Worm (Caenorhabditis elegans): ENCODE measurements around the gene F40E12.1.

Gene F40E12.1

ce11 chrII:3579767-3580166, 37.8 kb upstream of the F40E12.1 start, which contains the start of gene clec-134:
Gene clec-134 (plus strand): TSS chrII:3580067.
- no peak for TF ChIP-seq nhr-43 (tag; optimal IDR thresholded peaks at IDR 0.05; ENCODE audit: poor library complexity, severe bottlenecking)
- TF ChIP-seq fos-1 (tag; optimal IDR thresholded peaks at IDR 0.05), result no peak
- TF ChIP-seq nhr-25 (tag; optimal IDR thresholded peaks at IDR 0.05), result no peak
- no peak for TF ChIP-seq ZK546.5 (tag; optimal IDR thresholded peaks at IDR 0.05)
- TF ChIP-seq nhr-11 (tag; optimal IDR thresholded peaks at IDR 0.05), result no peak
- no peak for TF ChIP-seq nhr-237 (tag; optimal IDR thresholded peaks at IDR 0.05)
- TF ChIP-seq nhr-67 (tag; optimal IDR thresholded peaks at IDR 0.05), result no peak
- no peak for TF ChIP-seq hmg-11 (tag; optimal IDR thresholded peaks at IDR 0.05)
- no peak for TF ChIP-seq pha-4 (tag; optimal IDR thresholded peaks at IDR 0.05)
- no peak for TF ChIP-seq fkh-2 (tag; optimal IDR thresholded peaks at IDR 0.05)
- TF ChIP-seq ceh-28 (tag; optimal IDR thresholded peaks at IDR 0.05), result no peak
- TF ChIP-seq aly-2 (tag; optimal IDR thresholded peaks at IDR 0.05), result no peak
- TF ChIP-seq skn-1 (tag; optimal IDR thresholded peaks at IDR 0.05), result no peak
- no peak for TF ChIP-seq nhr-28 (tag; optimal IDR thresholded peaks at IDR 0.05)
- no peak for TF ChIP-seq unc-62 (GFP tag; optimal IDR thresholded peaks at IDR 0.05)
- TF ChIP-seq ceh-9 (tag; optimal IDR thresholded peaks at IDR 0.05), result no peak
- no peak for TF ChIP-seq mml-1 (tag; optimal IDR thresholded peaks at IDR 0.05)
- no peak for TF ChIP-seq unc-39 (tag; optimal IDR thresholded peaks at IDR 0.05)
- TF ChIP-seq lin-39 (tag; optimal IDR thresholded peaks at IDR 0.05), result no peak
- TF ChIP-seq zag-1 (tag; optimal IDR thresholded peaks at IDR 0.05), result no peak

- TF ChIP-seq nhr-25 (tag; optimal IDR thresholded peaks at IDR 0.05) (no peak), egl-27 (tag; optimal IDR thresholded peaks at IDR 0.05) (no peak), aly-2 (tag; optimal IDR thresholded peaks at IDR 0.05) (no peak), daf-12 (tag; optimal IDR thresholded peaks at IDR 0.05) (no peak), tbx-2 (tag; optimal IDR thresholded peaks at IDR 0.05) (no peak), nhr-43 (tag; optimal IDR thresholded peaks at IDR 0.05; ENCODE audit: poor library complexity, severe bottlenecking) (no peak), nhr-28 (tag; optimal IDR thresholded peaks at IDR 0.05) (no peak), lin-39 (tag; optimal IDR thresholded peaks at IDR 0.05) (no peak), unc-62 (GFP tag; optimal IDR thresholded peaks at IDR 0.05) (no peak), egl-5 (tag; optimal IDR thresholded peaks at IDR 0.05) (no peak), unc-39 (tag; optimal IDR thresholded peaks at IDR 0.05) (no peak), mml-1 (tag; optimal IDR thresholded peaks at IDR 0.05) (no peak)
These were observed 35.9 kb upstream of the F40E12.1 start, which contains the start of gene srh-59 for ce11 chrII:3581752-3582151. Gene srh-59 (plus strand): TSS chrII:3582052.

ce11 chrII:3583402-3583801, 34.2 kb upstream of the F40E12.1 start, which contains the start of gene srh-60:
Gene srh-60 (plus strand): TSS chrII:3583702.
- no peak for TF ChIP-seq ZK546.5 (tag; optimal IDR thresholded peaks at IDR 0.05)
- no peak for TF ChIP-seq nhr-23 (tag; optimal IDR thresholded peaks at IDR 0.05)
- no peak for TF ChIP-seq zag-1 (tag; optimal IDR thresholded peaks at IDR 0.05)

- TF ChIP-seq elt-3 (tag; optimal IDR thresholded peaks at IDR 0.05) (no peak), nhr-11 (tag; optimal IDR thresholded peaks at IDR 0.05) (no peak), aly-2 (tag; optimal IDR thresholded peaks at IDR 0.05) (no peak), fkh-2 (tag; optimal IDR thresholded peaks at IDR 0.05) (no peak), elt-1 (tag; optimal IDR thresholded peaks at IDR 0.05) (no peak), unc-39 (tag; optimal IDR thresholded peaks at IDR 0.05) (no peak), nhr-67 (tag; optimal IDR thresholded peaks at IDR 0.05) (no peak), nhr-23 (tag; optimal IDR thresholded peaks at IDR 0.05) (no peak), zag-1 (tag; optimal IDR thresholded peaks at IDR 0.05) (no peak), snpc-4 (tag; optimal IDR thresholded peaks at IDR 0.05) (no peak), nhr-77 (tag; optimal IDR thresholded peaks at IDR 0.05) (no peak), nhr-76 (tag; optimal IDR thresholded peaks at IDR 0.05) (no peak), R02D3.7 (tag; optimal IDR thresholded peaks at IDR 0.05) (no peak), elt-2 (tag; optimal IDR thresholded peaks at IDR 0.05) (no peak), hmg-11 (tag; optimal IDR thresholded peaks at IDR 0.05) (no peak), nhr-25 (tag; optimal IDR thresholded peaks at IDR 0.05) (no peak), ceh-82 (tag; optimal IDR thresholded peaks at IDR 0.05) (no peak), ceh-16 (tag; optimal IDR thresholded peaks at IDR 0.05) (no peak), ceh-9 (tag; optimal IDR thresholded peaks at IDR 0.05) (no peak)
These were observed 22.3 kb upstream of the F40E12.1 start, which contains the start of gene Y49F6A.12 for ce11 chrII:3595339-3595738. Gene Y49F6A.12 (plus strand): TSS chrII:3595639.

DNA sequence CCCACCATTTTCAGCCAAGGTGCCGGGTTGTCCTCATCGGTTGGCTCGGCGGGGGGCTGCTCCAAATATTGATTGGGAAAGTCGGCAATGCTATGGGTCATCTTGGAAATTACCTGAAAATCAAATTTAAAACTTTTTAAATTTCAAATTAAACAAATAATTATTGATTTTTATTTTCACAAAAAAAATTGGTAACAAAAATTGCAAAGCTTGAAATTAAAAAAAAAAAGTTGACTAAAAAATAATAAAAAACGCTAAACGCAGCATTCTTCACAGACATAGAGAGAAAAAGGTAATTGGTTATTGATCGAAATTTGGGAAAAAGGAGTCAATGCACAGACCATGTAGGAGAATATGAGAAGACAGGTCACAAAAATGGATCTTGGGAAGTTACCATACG, 18.9 kb upstream of the F40E12.1 start, which contains the start of gene Y49F6A.11:
Gene Y49F6A.11, minus strand, starts transcription at position 101 of the 400 bp plus-strand sequence.
- TF ChIP-seq egl-27 (tag; optimal IDR thresholded peaks at IDR 0.05) (no peak), lin-39 (tag; optimal IDR thresholded peaks at IDR 0.05) (no peak), nhr-11 (tag; optimal IDR thresholded peaks at IDR 0.05) (no peak), R02D3.7 (tag; optimal IDR thresholded peaks at IDR 0.05) (no peak), fkh-10 (GFP tag; optimal IDR thresholded peaks at IDR 0.05) (no peak), mdl-1 (tag; optimal IDR thresholded peaks at IDR 0.05) (no peak), ztf-11 (tag; optimal IDR thresholded peaks at IDR 0.05) (no peak), pha-4 (tag; optimal IDR thresholded peaks at IDR 0.05) (no peak), sea-2 (GFP tag; optimal IDR thresholded peaks at IDR 0.05) (no peak), nhr-77 (tag; optimal IDR thresholded peaks at IDR 0.05) (no peak), tbx-2 (tag; optimal IDR thresholded peaks at IDR 0.05) (no peak), nhr-12 (tag; optimal IDR thresholded peaks at IDR 0.05) (no peak), nhr-76 (tag; optimal IDR thresholded peaks at IDR 0.05) (no peak), nhr-43 (tag; optimal IDR thresholded peaks at IDR 0.05; ENCODE audit: poor library complexity, severe bottlenecking) (no peak), nhr-67 (tag; optimal IDR thresholded peaks at IDR 0.05) (no peak), ztf-4 (tag; optimal IDR thresholded peaks at IDR 0.05) (no peak), lsy-12 (tag; optimal IDR thresholded peaks at IDR 0.05) (no peak), jun-1 (tag; optimal IDR thresholded peaks at IDR 0.05) (no peak), elt-1 (tag; optimal IDR thresholded peaks at IDR 0.05) (no peak), ZK546.5 (tag; optimal IDR thresholded peaks at IDR 0.05) (no peak)

Measured in whole organism, L3 larva.